Worm (Caenorhabditis elegans) whole organism, L2 larva: ENCODE results near the gene zmp-3.

Source experiments
- ZK546.5 ChIP-seq: sonication (generic microtip); optimal IDR thresholded peaks from 2 replicates; lab custom pipeline; 2017; ENCODE audit warnings: missing biosample characterization, missing genetic modification characterization
- ceh-82 ChIP-seq: fragments of 150-350 bp; optimal IDR thresholded peaks from 2 replicates; lab custom pipeline; 2014; ENCODE audit warnings: missing biosample characterization, missing genetic modification characterization
- nhr-12 ChIP-seq: fragments of 150-350 bp; optimal IDR thresholded peaks from 2 replicates; lab custom pipeline; 2014; ENCODE audit warnings: missing biosample characterization, missing genetic modification characterization
- nhr-237 ChIP-seq: fragments of 150-350 bp; optimal IDR thresholded peaks from 2 replicates; lab custom pipeline; 2014; ENCODE audit warnings: missing biosample characterization, missing genetic modification characterization
- sma-9 ChIP-seq, 2 experiments: fragments of 150-350 bp in 1 of 2; sonication (generic microtip) in 1 of 2; optimal IDR thresholded peaks; 2 replicates each; lab custom pipeline; 2014 to 2016; ENCODE audit warnings: missing genetic modification characterization in 2 of 2, mild to moderate bottlenecking in 1 of 2, missing biosample characterization in 1 of 2, missing compliant biosample characterization in 1 of 2, missing genetic modification reagents in 1 of 2, moderate library complexity in 1 of 2
- snpc-4 ChIP-seq: fragments of 150-350 bp; optimal IDR thresholded peaks from 2 replicates; lab custom pipeline; 2014; ENCODE audit warnings: missing biosample characterization, missing genetic modification characterization
- unc-62 ChIP-seq: fragments of 150-350 bp; optimal IDR thresholded peaks from 2 replicates; lab custom pipeline; 2014; ENCODE audit warnings: missing biosample characterization, missing genetic modification reagents, missing genetic modification characterization

- no peak for TF ChIP-seq snpc-4 (tag; lab: Kevin White, UChicago)
- no peak for TF ChIP-seq nhr-237 (tag; lab: Kevin White, UChicago)
- no peak for TF ChIP-seq nhr-12 (tag; lab: Kevin White, UChicago)
- no peak for TF ChIP-seq ceh-82 (tag; lab: Kevin White, UChicago)
- TF ChIP-seq sma-9 (GFP tag; optimal IDR thresholded peaks at IDR 0.05; lab: Kevin White, UChicago): no peak
- no peak for TF ChIP-seq sma-9 (tag; optimal IDR thresholded peaks at IDR 0.05; lab: Kevin White, UChicago)
- no peak for TF ChIP-seq unc-62 (GFP tag; lab: Kevin White, UChicago)
- no peak for TF ChIP-seq ZK546.5
Observed at ce11 chrV:2863033-2863432, 46.4 kb downstream of the zmp-3 start, which contains the start of gene srh-272.
